Fruit fly (Drosophila melanogaster): Measurements from ENCODE around the gene CG17712.
A peak's percentile ranks its signal among the peaks of the same experiment; 100 is the strongest.

The CG17712 gene

DNA sequence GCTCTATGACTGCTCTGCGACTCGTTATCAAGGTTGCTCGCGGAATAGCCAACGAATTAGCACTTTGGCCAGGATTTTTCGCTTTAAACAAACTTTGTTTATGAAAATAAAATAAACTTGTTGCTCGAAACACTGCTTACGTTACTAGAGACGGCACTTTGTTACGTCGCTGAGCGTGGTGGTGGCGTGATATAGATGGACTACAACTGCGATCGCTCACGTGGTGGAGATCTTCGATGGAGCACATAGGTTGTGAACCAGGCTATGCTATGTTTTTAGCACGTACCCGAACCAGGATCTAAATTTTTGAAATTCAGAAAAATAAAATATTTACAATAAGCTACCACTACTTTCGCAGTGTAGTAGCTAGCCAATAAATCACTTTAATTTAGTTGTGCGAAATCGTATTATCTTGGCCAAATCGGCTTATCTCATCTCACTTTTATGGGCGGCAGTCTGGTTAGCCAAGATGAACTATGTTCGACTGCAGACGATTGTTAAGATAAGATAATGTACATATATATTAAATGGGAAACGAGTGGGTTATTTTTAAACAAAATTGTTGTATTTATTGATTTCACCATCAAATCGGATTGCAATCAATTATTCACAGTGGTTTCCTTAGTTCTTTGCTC lies 36.1 kb downstream of the CG17712 start, which contains the start of gene frtz (continued):
- TF ChIP-seq hb (GFP tag; IDR thresholded peaks at IDR 0.05; ENCODE audit: partially characterized antibody) (peak; percentile 66), phol (tag; optimal IDR thresholded peaks at IDR 0.05) (peak; percentile 38), ewg (GFP tag; optimal IDR thresholded peaks at IDR 0.05) (no peak), nerfin-2 (GFP tag; IDR thresholded peaks at IDR 0.05; ENCODE audit: partially characterized antibody) (peak; percentile 49), odd (GFP tag; optimal IDR thresholded peaks at IDR 0.05) (no peak), nom (GFP tag; optimal IDR thresholded peaks at IDR 0.05) (no peak), CG11560 (tag; IDR thresholded peaks at IDR 0.05) (no peak), sna (GFP tag; IDR thresholded peaks at IDR 0.05; ENCODE audit: partially characterized antibody) (peak; percentile 46), jigr1 (GFP tag; IDR thresholded peaks at IDR 0.05) (no peak), tgo (GFP tag; IDR thresholded peaks at IDR 0.05) (no peak), exex (tag; optimal IDR thresholded peaks at IDR 0.05) (peak; percentile 79), bcd (GFP tag; optimal IDR thresholded peaks at IDR 0.05) (peak; percentile 21), Bgb (GFP tag; IDR thresholded peaks at IDR 0.05; ENCODE audit: partially characterized antibody) (peak; percentile 90), MTF-1 (GFP tag; optimal IDR thresholded peaks at IDR 0.05; ENCODE audit: borderline replicate concordance) (no peak), bsh (GFP tag; optimal IDR thresholded peaks at IDR 0.05) (no peak), crol (GFP tag; IDR thresholded peaks at IDR 0.05) (no peak), eve (GFP tag; optimal IDR thresholded peaks at IDR 0.05) (no peak), Ptx1 (GFP tag; IDR thresholded peaks at IDR 0.05) (no peak), bbx (GFP tag; IDR thresholded peaks at IDR 0.05; ENCODE audit: partially characterized antibody) (peak; percentile 81), zfh1 (GFP tag; IDR thresholded peaks at IDR 0.05) (peak; percentile 55; the same call in 1 of the 3 replicates), CG6791 (GFP tag; IDR thresholded peaks at IDR 0.05; ENCODE audit: partially characterized antibody) (peak; percentile 83), CG16815 (GFP tag; optimal IDR thresholded peaks at IDR 0.05) (no peak), amos (GFP tag; IDR thresholded peaks at IDR 0.05; ENCODE audit: partially characterized antibody) (peak; percentile 91; the same call in 1 of the 2 replicates), Nf-YC (tag; optimal IDR thresholded peaks at IDR 0.05) (peak; percentile 18), gsb-n (tag; optimal IDR thresholded peaks at IDR 0.05) (no peak), Ets65A (GFP tag) (peak; percentile 22), CG34224 (GFP tag; IDR thresholded peaks at IDR 0.05; ENCODE audit: partially characterized antibody) (peak; percentile 72), lilli (GFP tag; optimal IDR thresholded peaks at IDR 0.05) (peak; percentile 19), unc-4 (GFP tag; IDR thresholded peaks at IDR 0.05; ENCODE audit: partially characterized antibody) (peak; percentile 82), sens (GFP tag) (peak; percentile 24), HLH3B (GFP tag; IDR thresholded peaks at IDR 0.05) (no peak), Pdp1 (GFP tag; optimal IDR thresholded peaks at IDR 0.05) (peak in 1 of 2 experiments; percentile 35), onecut (GFP tag; IDR thresholded peaks at IDR 0.05) (no peak), Doc3 (GFP tag; IDR thresholded peaks at IDR 0.05; ENCODE audit: partially characterized antibody) (peak; percentile 62), CG15601 (tag; optimal IDR thresholded peaks at IDR 0.05) (no peak), CG34376 (GFP tag; optimal IDR thresholded peaks at IDR 0.05) (peak; percentile 80), bab2 (GFP tag; optimal IDR thresholded peaks at IDR 0.05) (peak; percentile 18), Chrac-16 (GFP tag; optimal IDR thresholded peaks at IDR 0.05) (no peak), CG4617 (GFP tag; optimal IDR thresholded peaks at IDR 0.05; ENCODE audit: borderline replicate concordance) (peak; percentile 53), tna (GFP tag; IDR thresholded peaks at IDR 0.05; ENCODE audit: partially characterized antibody) (peak; percentile 53; the same call in 1 of the 2 replicates), abd-A (tag; optimal IDR thresholded peaks at IDR 0.05) (no peak), CHES-1-like (GFP tag; optimal IDR thresholded peaks at IDR 0.05) (peak; percentile 29), pb (GFP tag; optimal IDR thresholded peaks at IDR 0.05) (no peak), Oli (tag; optimal IDR thresholded peaks at IDR 0.05) (no peak), Dip3 (GFP tag; optimal IDR thresholded peaks at IDR 0.05) (peak; percentile 33), Dp (GFP tag; optimal IDR thresholded peaks at IDR 0.05) (peak; percentile 37), CG18764 (GFP tag; optimal IDR thresholded peaks at IDR 0.05) (no peak), CG1529 (GFP tag; optimal IDR thresholded peaks at IDR 0.05) (no peak)
